Worm (Caenorhabditis elegans) whole organism, young adult: ENCODE data around the gene fbxa-53.
"Not testable (repeated sequence)": the region's sequence is repeated elsewhere in the genome, so short reads cannot be mapped to it uniquely, and the experiment has no call there.

Experiments
- B0261.1 ChIP-seq: sonication (generic microtip); optimal IDR thresholded peaks from 2 replicates; lab custom pipeline; 2016; ENCODE audit warnings: mild to moderate bottlenecking, missing genetic modification characterization, moderate library complexity, missing compliant biosample characterization
- D2030.7 ChIP-seq: fragments of 200-800 bp; sonication (Bioruptor generic); IDR thresholded peaks from 2 replicates; pipeline ENCODE4 v1.3.6; 2022; ENCODE audit warnings: missing genetic modification reagents, missing genetic modification characterization, missing compliant biosample characterization
- F52B5.7 ChIP-seq: sonication (generic microtip); optimal IDR thresholded peaks from 2 replicates; lab custom pipeline; 2016; ENCODE audit warnings: mild to moderate bottlenecking, missing genetic modification characterization, missing compliant biosample characterization
- attf-6 ChIP-seq: fragments of 200-800 bp; sonication (Bioruptor generic); IDR thresholded peaks from 2 replicates; pipeline ENCODE4 v1.3.6; 2022; ENCODE audit warnings: missing genetic modification reagents, missing genetic modification characterization, missing compliant biosample characterization
- ceh-91 ChIP-seq: fragments of 200-800 bp; sonication (Bioruptor generic); IDR thresholded peaks from 2 replicates; pipeline ENCODE4 v1.3.6; 2022; ENCODE audit warnings: missing genetic modification reagents, missing genetic modification characterization, missing compliant biosample characterization
- die-1 ChIP-seq: sonication (generic microtip); optimal IDR thresholded peaks from 2 replicates; lab custom pipeline; 2016; ENCODE audit warnings: missing genotype, mild to moderate bottlenecking, missing genetic modification characterization, missing compliant biosample characterization
- dox-1 ChIP-seq: fragments of 200-800 bp; sonication (Bioruptor generic); IDR thresholded peaks from 2 replicates; pipeline ENCODE4 v1.3.6; 2022; ENCODE audit warnings: missing genetic modification reagents, missing genetic modification characterization, missing compliant biosample characterization
- egl-18 ChIP-seq: fragments of 200-800 bp; sonication (Bioruptor generic); IDR thresholded peaks from 2 replicates; pipeline ENCODE4 v1.3.6; 2022; ENCODE audit warnings: missing genetic modification reagents, missing genetic modification characterization, missing compliant biosample characterization
- egl-44 ChIP-seq: fragments of 200-800 bp; sonication (Bioruptor generic); IDR thresholded peaks from 2 replicates; pipeline ENCODE4 v1.3.6; 2022; ENCODE audit warnings: missing genetic modification reagents, missing genetic modification characterization, missing compliant biosample characterization
- egrh-3 ChIP-seq: fragments of 200-800 bp; sonication (Bioruptor generic); IDR thresholded peaks from 2 replicates; pipeline ENCODE4 v1.3.6; 2022; ENCODE audit warnings: missing genetic modification reagents, missing genetic modification characterization, missing compliant biosample characterization
- him-1 ChIP-seq: sonication (generic microtip); optimal IDR thresholded peaks from 2 replicates; lab custom pipeline; 2016; ENCODE audit warnings: missing genotype, missing genetic modification reagents, missing genetic modification characterization, missing compliant biosample characterization
- hmg-1.2 ChIP-seq: fragments of 200-800 bp; sonication (Bioruptor generic); IDR thresholded peaks from 2 replicates; pipeline ENCODE4 v1.3.6; 2022; ENCODE audit warnings: missing genetic modification reagents, missing genetic modification characterization, missing compliant biosample characterization
- lag-1 ChIP-seq: fragments of 200-800 bp; sonication (Bioruptor generic); IDR thresholded peaks from 2 replicates; pipeline ENCODE4 v1.3.6; 2022; ENCODE audit warnings: missing genetic modification reagents, missing genetic modification characterization, missing compliant biosample characterization
- lin-26 ChIP-seq: fragments of 200-800 bp; sonication (Bioruptor generic); IDR thresholded peaks from 2 replicates; pipeline ENCODE4 v1.3.6; 2022; ENCODE audit warnings: missing genetic modification reagents, missing genetic modification characterization, missing compliant biosample characterization
- lir-1 ChIP-seq: fragments of 200-800 bp; sonication (Bioruptor generic); conservative IDR thresholded peaks from 2 replicates; pipeline ENCODE4 v1.3.6; 2022; ENCODE audit warnings: missing genetic modification reagents, missing genetic modification characterization, missing compliant biosample characterization
- madf-6 ChIP-seq: fragments of 200-800 bp; sonication (Bioruptor generic); IDR thresholded peaks from 2 replicates; pipeline ENCODE4 v1.3.6; 2022; ENCODE audit warnings: missing genetic modification reagents, missing genetic modification characterization, missing compliant biosample characterization
- nfyb-1 ChIP-seq: fragments of 200-800 bp; sonication (Bioruptor generic); IDR thresholded peaks from 2 replicates; pipeline ENCODE4 v1.3.6; 2022; ENCODE audit warnings: missing genetic modification reagents, missing genetic modification characterization, missing compliant biosample characterization
- nhr-120 ChIP-seq: fragments of 200-800 bp; sonication (Bioruptor generic); IDR thresholded peaks from 2 replicates; pipeline ENCODE4 v1.3.6; 2022; ENCODE audit warnings: missing genetic modification characterization, missing compliant biosample characterization
- rpc-1 ChIP-seq, 2 experiments: fragments of 150-350 bp in 1 of 2; sonication (generic microtip) in 1 of 2; optimal IDR thresholded peaks; 2 replicates each; lab custom pipeline; 2014 to 2018; ENCODE audit warnings: missing biosample characterization in 1 of 2, missing genetic modification characterization in 1 of 2, missing genetic modification reagents in 1 of 2, missing genotype in 1 of 2
- sdz-38 ChIP-seq: sonication (generic microtip); optimal IDR thresholded peaks from 2 replicates; lab custom pipeline; 2016; ENCODE audit warnings: missing genotype, missing genetic modification characterization, missing compliant biosample characterization
- snpc-1.3 ChIP-seq: sonication (generic microtip); optimal IDR thresholded peaks from 2 replicates; lab custom pipeline; 2017; ENCODE audit warnings: missing genetic modification characterization, mild to moderate bottlenecking, missing compliant biosample characterization, antibody characterized with exemption, moderate library complexity, missing genotype, missing genetic modification reagents; ENCODE audit not compliant: insufficient read depth
- snpc-3.4 ChIP-seq: sonication (generic microtip); optimal IDR thresholded peaks from 2 replicates; lab custom pipeline; 2017; ENCODE audit warnings: missing genetic modification characterization, mild to moderate bottlenecking, missing compliant biosample characterization, antibody characterized with exemption, moderate library complexity, missing genotype, missing genetic modification reagents
- snpc-4 ChIP-seq, 5 experiments: fragments of 150-350 bp in 1 of 5; sonication (generic microtip) in 4 of 5; optimal IDR thresholded peaks; 2 replicates each; lab custom pipeline; 2014 to 2018; ENCODE audit warnings: missing genetic modification characterization in 5 of 5, missing biosample characterization in 3 of 5, antibody characterized with exemption in 2 of 5, mild to moderate bottlenecking in 2 of 5, missing compliant biosample characterization in 2 of 5, missing genotype in 2 of 5, moderate library complexity in 2 of 5, missing genetic modification reagents in 1 of 5
- tbp1 ChIP-seq: fragments of 200-800 bp; sonication (Bioruptor generic); optimal IDR thresholded peaks from 2 replicates; lab custom pipeline; 2018; ENCODE audit warnings: mild to moderate bottlenecking, missing genetic modification characterization, missing compliant biosample characterization
- zim-3 ChIP-seq: sonication (generic microtip); optimal IDR thresholded peaks from 2 replicates; lab custom pipeline; 2017; ENCODE audit warnings: mild to moderate bottlenecking, missing genetic modification characterization, moderate library complexity, missing compliant biosample characterization
- ztf-18 ChIP-seq: sonication (generic microtip); optimal IDR thresholded peaks from 2 replicates; lab custom pipeline; 2016; ENCODE audit warnings: missing genotype, mild to moderate bottlenecking, missing genetic modification characterization, missing compliant biosample characterization
- ztf-22 ChIP-seq: fragments of 200-800 bp; sonication (Bioruptor generic); optimal IDR thresholded peaks from 2 replicates; lab custom pipeline; 2018; ENCODE audit warnings: mild to moderate bottlenecking, missing genetic modification characterization, moderate library complexity, missing compliant biosample characterization
- ztf-25 ChIP-seq: fragments of 200-800 bp; sonication (Bioruptor generic); IDR thresholded peaks from 2 replicates; pipeline ENCODE4 v1.3.6; 2022; ENCODE audit warnings: missing genetic modification reagents, missing genetic modification characterization, missing compliant biosample characterization
- ztf-3 ChIP-seq: fragments of 200-800 bp; sonication (Bioruptor generic); optimal IDR thresholded peaks from 2 replicates; lab custom pipeline; 2018; ENCODE audit warnings: mild to moderate bottlenecking, missing genetic modification characterization, missing compliant biosample characterization

Gene fbxa-53

DNA sequence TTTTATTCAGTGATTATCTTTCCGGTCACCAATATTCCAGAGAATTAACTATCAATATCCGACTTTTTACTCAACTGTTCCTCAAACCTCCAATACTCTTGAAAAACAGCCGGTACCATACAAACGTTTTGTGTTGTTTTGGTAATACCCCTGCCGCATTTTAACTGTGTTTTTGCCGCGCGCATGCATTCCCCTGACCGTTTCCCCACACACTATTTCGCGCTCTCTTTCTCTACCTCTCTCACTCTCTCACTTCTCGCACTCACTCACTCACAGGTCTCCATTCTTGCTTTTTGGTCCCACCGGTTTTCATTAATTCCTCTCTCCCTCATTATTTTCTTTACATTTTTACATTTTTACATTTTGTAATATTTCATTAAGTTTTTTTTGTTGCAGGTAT lies 35.8 kb downstream of the fbxa-53 start, which contains the start of gene meg-4:
meg-4 (plus strand) TSS at position 397 of the 400 bp plus-strand sequence.
- 0 out of 2 replicates have a peak, but pooled peaks have one; percentile 29 for TF ChIP-seq madf-6 (GFP tag; lab: Robert Waterston, UW)
- peak; percentile 62 for TF ChIP-seq hmg-1.2 (GFP tag; lab: Robert Waterston, UW)
- no peak for TF ChIP-seq ztf-3 (GFP tag; lab: Kevin White, UChicago)
- TF ChIP-seq, all 124 proteins: peak for 2

DNA sequence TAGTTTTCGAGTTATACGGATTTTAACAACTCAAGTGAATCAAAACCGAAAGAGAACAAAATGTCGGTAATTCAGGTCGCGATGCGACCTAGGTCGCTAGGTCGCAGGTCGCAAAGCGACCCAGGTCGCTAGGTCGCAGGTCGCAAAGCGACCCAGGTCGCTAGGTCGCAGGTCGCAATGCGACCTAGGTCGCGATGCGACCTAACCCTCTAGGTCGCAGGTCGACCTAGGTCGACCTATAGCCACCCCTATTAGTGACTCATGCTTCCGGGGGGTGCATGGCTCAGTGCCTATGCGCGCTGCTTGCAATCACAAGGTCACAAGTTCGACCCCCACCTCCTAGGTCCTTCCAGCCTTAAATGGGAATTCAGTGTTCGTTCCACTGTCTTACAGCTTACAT lies 36.9 kb downstream of the fbxa-53 start:
- not testable (repeated sequence) for TF ChIP-seq rpc-1 (optimal IDR thresholded peaks at IDR 0.05; lab: Kevin White, UChicago)
- peak; percentile 15 for TF ChIP-seq rpc-1 (tag; optimal IDR thresholded peaks at IDR 0.05; lab: Kevin White, UChicago)
- TF ChIP-seq nhr-120 (GFP tag; lab: Robert Waterston, UW), result 0 out of 2 replicates have a peak, but pooled peaks have one; percentile 56
- TF ChIP-seq egrh-3, result peak; percentile 44; the same call in 1 of the 2 replicates
- 0 out of 2 replicates have a peak, but pooled peaks have one; percentile 15 for TF ChIP-seq nfyb-1 (GFP tag; lab: Robert Waterston, UW)
- TF ChIP-seq, all 124 proteins: peak for 4; not testable (repeated sequence) for 120

ce11 chrX:1678021-1678420 lies 40.4 kb downstream of the fbxa-53 start, which contains the start of gene fbxa-170:
Gene fbxa-170 (minus strand): TSS chrX:1678121.
- TF ChIP-seq F52B5.7, result no peak

DNA sequence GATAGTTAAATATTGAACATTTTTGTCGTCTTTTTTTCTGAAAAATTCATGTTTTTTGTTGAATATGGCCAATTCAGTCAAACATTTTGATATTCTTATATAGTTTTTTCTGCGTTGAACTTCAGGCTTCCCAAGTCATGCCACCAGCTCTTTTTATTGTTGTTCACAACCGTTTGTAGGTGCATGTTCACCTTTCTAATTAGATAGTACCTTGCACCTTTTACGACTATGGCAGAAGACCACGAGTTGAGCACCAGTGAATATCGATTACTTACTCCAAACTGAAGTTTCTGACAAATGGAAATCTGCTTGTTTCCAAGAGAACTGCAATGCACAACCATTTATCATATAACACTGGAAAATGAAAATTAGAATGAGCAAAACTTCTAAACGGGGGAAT lies 42.5 kb downstream of the fbxa-53 start:
- TF ChIP-seq attf-6 (GFP tag; lab: Robert Waterston, UW) (no peak), rpc-1 (optimal IDR thresholded peaks at IDR 0.05; lab: Kevin White, UChicago) (no peak), rpc-1 (tag; optimal IDR thresholded peaks at IDR 0.05; lab: Kevin White, UChicago) (no peak), sdz-38 (tag; lab: Kevin White, UChicago) (no peak), lir-1 (GFP tag; lab: Robert Waterston, UW) (no peak), lag-1 (no peak), zim-3 (tag; lab: Kevin White, UChicago) (no peak), ztf-22 (GFP tag; lab: Kevin White, UChicago) (no peak)

DNA sequence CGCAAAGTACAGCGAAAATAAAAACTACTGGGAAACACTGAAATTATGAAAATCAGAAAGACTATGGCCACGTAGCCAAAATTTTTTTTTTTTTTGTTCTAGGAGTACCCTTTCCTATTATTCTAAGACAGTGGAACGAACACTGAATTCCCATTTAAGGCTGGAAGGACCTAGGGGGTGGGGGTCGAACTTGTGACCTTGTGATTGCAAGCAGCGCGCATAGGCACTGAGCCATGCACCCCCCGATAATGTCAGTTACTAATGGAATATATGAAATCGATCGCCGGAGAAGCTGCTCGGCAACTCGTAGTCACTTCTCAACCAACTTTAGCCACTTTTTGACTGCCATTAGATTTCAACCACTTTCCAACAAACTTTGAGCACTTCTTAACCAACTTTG lies 43.2 kb downstream of the fbxa-53 start:
- TF ChIP-seq B0261.1 (tag; lab: Kevin White, UChicago), result peak; percentile 56
- peak; percentile 26 for TF ChIP-seq snpc-3.4 (tag; lab: Kevin White, UChicago)
- 0 out of 2 replicates have a peak, but pooled peaks have one; percentile 49 for TF ChIP-seq egl-18 (GFP tag; lab: Robert Waterston, UW)
- peak; percentile 8 for TF ChIP-seq ztf-18
- TF ChIP-seq snpc-1.3 (tag; lab: Kevin White, UChicago), result peak; percentile 11
- TF ChIP-seq dox-1, result peak; percentile 53
- TF ChIP-seq ceh-91 (GFP tag; lab: Robert Waterston, UW), result 0 out of 2 replicates have a peak, but pooled peaks have one; percentile 22
- peak; percentile 77 for TF ChIP-seq tbp1
- peak; percentile 15 for TF ChIP-seq snpc-4 (GFP tag; optimal IDR thresholded peaks at IDR 0.05; lab: Kevin White, UChicago)
- TF ChIP-seq snpc-4 (tag; optimal IDR thresholded peaks at IDR 0.05; lab: Kevin White, UChicago), result not testable (repeated sequence)
- peak; percentile 45 for TF ChIP-seq die-1 (tag; lab: Kevin White, UChicago)
- TF ChIP-seq D2030.7 (GFP tag; lab: Robert Waterston, UW), result peak; percentile 76
- TF ChIP-seq ztf-25 (GFP tag; lab: Robert Waterston, UW), result 0 out of 2 replicates have a peak, but pooled peaks have one; percentile 49
- TF ChIP-seq rpc-1 (optimal IDR thresholded peaks at IDR 0.05; lab: Kevin White, UChicago), result peak; percentile 51
- peak; percentile 80 for TF ChIP-seq rpc-1 (tag; optimal IDR thresholded peaks at IDR 0.05; lab: Kevin White, UChicago)
- TF ChIP-seq him-1, result peak; percentile 70
- TF ChIP-seq egl-44 (GFP tag; lab: Robert Waterston, UW), result peak; percentile 58; the same call in 1 of the 2 replicates
- peak; percentile 67; the same call in 1 of the 2 replicates for TF ChIP-seq lin-26 (GFP tag; lab: Robert Waterston, UW)
